Worm (Caenorhabditis elegans) whole organism, L1 larva: ENCODE measurements around the gene K03B4.6.

Experiments
- C16A3.4 ChIP-seq: fragments of 150-350 bp; optimal IDR thresholded peaks from 2 replicates; lab custom pipeline; 2014; ENCODE audit warnings: missing biosample characterization, missing genetic modification characterization
- alr-1 ChIP-seq: fragments of 200-800 bp; sonication (Bioruptor generic); optimal IDR thresholded peaks from 2 replicates; lab custom pipeline; 2018; ENCODE audit warnings: borderline replicate concordance, mild to moderate bottlenecking, missing genetic modification characterization, missing compliant biosample characterization
- aly-2 ChIP-seq: fragments of 150-350 bp; optimal IDR thresholded peaks from 2 replicates; lab custom pipeline; 2014; ENCODE audit warnings: missing biosample characterization, missing genetic modification characterization
- blmp-1 ChIP-seq: fragments of 150-350 bp; optimal IDR thresholded peaks from 2 replicates; lab custom pipeline; 2014; ENCODE audit warnings: missing biosample characterization, missing genetic modification characterization
- ceh-82 ChIP-seq, 3 experiments: fragments of 150-350 bp in 1 of 3; sonication (generic microtip) in 2 of 3; optimal IDR thresholded peaks; 2 replicates each; lab custom pipeline; 2014 to 2017; ENCODE audit warnings: missing biosample characterization in 3 of 3, missing genetic modification characterization in 3 of 3
- ceh-88 ChIP-seq: fragments of 200-800 bp; sonication (Bioruptor generic); IDR thresholded peaks from 2 replicates; pipeline ENCODE4 v1.3.6; 2022; ENCODE audit warnings: missing genetic modification characterization, missing compliant biosample characterization
- ceh-90 ChIP-seq: sonication (generic microtip); optimal IDR thresholded peaks from 2 replicates; lab custom pipeline; 2016; ENCODE audit warnings: missing genetic modification characterization, missing compliant biosample characterization
- dpl-1 ChIP-seq, 3 experiments: fragments of 150-350 bp in 2 of 3; sonication (generic microtip) in 1 of 3; optimal IDR thresholded peaks; 2 replicates each; lab custom pipeline; 2014 to 2017; ENCODE audit warnings: missing biosample characterization in 3 of 3, missing genetic modification characterization in 3 of 3, missing genetic modification reagents in 3 of 3
- dsc-1 ChIP-seq: sonication (generic microtip); optimal IDR thresholded peaks from 2 replicates; lab custom pipeline; 2016; ENCODE audit warnings: mild to moderate bottlenecking, missing genetic modification characterization, missing compliant biosample characterization
- efl-1 ChIP-seq, 4 experiments: fragments of 150-350 bp; optimal IDR thresholded peaks in 3 of 4; peaks in 1 of 4; 1 replicate in 1 of 4; 2 replicates in 3 of 4; lab custom pipeline; 2014; ENCODE audit warnings: missing biosample characterization in 2 of 4, missing genetic modification characterization in 2 of 4, missing genetic modification reagents in 2 of 4
- efl-3 ChIP-seq: fragments of 200-800 bp; sonication (Bioruptor generic); optimal IDR thresholded peaks from 2 replicates; lab custom pipeline; 2018; ENCODE audit warnings: mild to moderate bottlenecking, missing genetic modification characterization, missing compliant biosample characterization
- egl-13 ChIP-seq: sonication (generic microtip); optimal IDR thresholded peaks from 2 replicates; lab custom pipeline; 2016; ENCODE audit warnings: missing genotype, missing genetic modification reagents, missing genetic modification characterization, missing compliant biosample characterization
- elt-2 ChIP-seq: sonication (generic microtip); optimal IDR thresholded peaks from 2 replicates; lab custom pipeline; 2016; ENCODE audit warnings: missing genetic modification characterization, mild to moderate bottlenecking, inconsistent platforms, missing compliant biosample characterization, missing genetic modification reagents
- elt-3 ChIP-seq, 6 experiments: fragments of 150-350 bp in 1 of 6; sonication (generic microtip); optimal IDR thresholded peaks; 2 replicates each; lab custom pipeline; 2017 to 2018; ENCODE audit warnings: missing biosample characterization in 6 of 6, missing genetic modification characterization in 6 of 6, inconsistent platforms in 1 of 6
- ets-5 ChIP-seq: fragments of 200-800 bp; sonication (Bioruptor generic); IDR thresholded peaks from 2 replicates; pipeline ENCODE4 v1.3.6; 2022; ENCODE audit warnings: missing genetic modification characterization, missing compliant biosample characterization
- fos-1 ChIP-seq: fragments of 150-350 bp; optimal IDR thresholded peaks from 2 replicates; lab custom pipeline; 2014; ENCODE audit warnings: missing biosample characterization, missing genetic modification characterization
- grh-1 ChIP-seq: fragments of 200-800 bp; sonication (Bioruptor generic); IDR thresholded peaks from 2 replicates; pipeline ENCODE4 v1.3.6; 2022; ENCODE audit warnings: missing genetic modification reagents, missing genetic modification characterization, missing compliant biosample characterization
- hlh-17 ChIP-seq: fragments of 200-800 bp; sonication (Bioruptor generic); optimal IDR thresholded peaks from 2 replicates; lab custom pipeline; 2018; ENCODE audit warnings: missing genetic modification characterization, mild to moderate bottlenecking, missing compliant biosample characterization, moderate library complexity, borderline replicate concordance
- irx-1 ChIP-seq: sonication (generic microtip); optimal IDR thresholded peaks from 2 replicates; lab custom pipeline; 2016; ENCODE audit warnings: missing genetic modification characterization, missing compliant biosample characterization
- jun-1 ChIP-seq: fragments of 150-350 bp; optimal IDR thresholded peaks from 2 replicates; lab custom pipeline; 2014; ENCODE audit warnings: missing biosample characterization, missing genetic modification reagents, missing genetic modification characterization
- lin-14 ChIP-seq: fragments of 200-800 bp; sonication (Bioruptor generic); optimal IDR thresholded peaks from 2 replicates; lab custom pipeline; 2018; ENCODE audit warnings: mild to moderate bottlenecking, missing genetic modification characterization, moderate library complexity, missing compliant biosample characterization
- lin-35 ChIP-seq, 2 experiments: fragments of 150-350 bp; optimal IDR thresholded peaks; 2 replicates each; lab custom pipeline; 2014; ENCODE audit warnings: missing biosample characterization in 2 of 2, missing genetic modification characterization in 2 of 2, missing genetic modification reagents in 2 of 2
- lin-39 ChIP-seq: fragments of 150-350 bp; optimal IDR thresholded peaks from 2 replicates; lab custom pipeline; 2014; ENCODE audit warnings: missing biosample characterization, missing genetic modification reagents, missing genetic modification characterization
- lir-3 ChIP-seq: sonication (generic microtip); optimal IDR thresholded peaks from 2 replicates; lab custom pipeline; 2016; ENCODE audit warnings: mild to moderate bottlenecking, missing genetic modification characterization, moderate library complexity, missing compliant biosample characterization; ENCODE audit not compliant: poor library complexity
- mef-2 ChIP-seq: fragments of 150-350 bp; optimal IDR thresholded peaks from 2 replicates; lab custom pipeline; 2014; ENCODE audit warnings: missing biosample characterization, missing genetic modification characterization
- mep-1 ChIP-seq: fragments of 150-350 bp; optimal IDR thresholded peaks from 2 replicates; lab custom pipeline; 2014; ENCODE audit warnings: missing biosample characterization, missing genetic modification characterization
- nhr-12 ChIP-seq: sonication (generic microtip); optimal IDR thresholded peaks from 2 replicates; lab custom pipeline; 2017; ENCODE audit warnings: missing biosample characterization, missing genetic modification characterization
- nhr-19 ChIP-seq: fragments of 200-800 bp; sonication (Bioruptor generic); conservative IDR thresholded peaks from 2 replicates; pipeline ENCODE4 v1.3.6; 2022; ENCODE audit warnings: missing genetic modification characterization, missing compliant biosample characterization
- nhr-20 ChIP-seq: sonication (generic microtip); optimal IDR thresholded peaks from 2 replicates; lab custom pipeline; 2016; ENCODE audit warnings: mild to moderate bottlenecking, missing genetic modification characterization, missing compliant biosample characterization
- nhr-237 ChIP-seq: fragments of 150-350 bp; optimal IDR thresholded peaks from 2 replicates; lab custom pipeline; 2014; ENCODE audit warnings: missing biosample characterization, missing genetic modification characterization
- nhr-28 ChIP-seq: fragments of 150-350 bp; optimal IDR thresholded peaks from 2 replicates; lab custom pipeline; 2014; ENCODE audit warnings: missing biosample characterization, missing genetic modification characterization
- nhr-71 ChIP-seq: sonication (generic microtip); optimal IDR thresholded peaks from 2 replicates; lab custom pipeline; 2016; ENCODE audit warnings: mild to moderate bottlenecking, missing genetic modification characterization, moderate library complexity, missing compliant biosample characterization
- nhr-84 ChIP-seq: sonication (generic microtip); optimal IDR thresholded peaks from 2 replicates; lab custom pipeline; 2017; ENCODE audit warnings: missing biosample characterization, missing genetic modification characterization
- nhr-85 ChIP-seq: sonication (generic microtip); peaks from one replicate; lab custom pipeline; 2016; ENCODE audit warnings: missing genetic modification characterization, inconsistent platforms, missing compliant biosample characterization
- nhr-90 ChIP-seq: sonication (generic microtip); optimal IDR thresholded peaks from 2 replicates; lab custom pipeline; 2016; ENCODE audit warnings: mild to moderate bottlenecking, missing genetic modification characterization, missing compliant biosample characterization; ENCODE audit not compliant: poor library complexity
- pag-3 ChIP-seq: sonication (generic microtip); optimal IDR thresholded peaks from 2 replicates; lab custom pipeline; 2017; ENCODE audit warnings: missing genetic modification characterization, mild to moderate bottlenecking, missing compliant biosample characterization, antibody characterized with exemption, borderline replicate concordance; ENCODE audit not compliant: insufficient read depth
- pqm-1 ChIP-seq: sonication (generic microtip); optimal IDR thresholded peaks from 3 replicates; lab custom pipeline; 2017; ENCODE audit warnings: missing biosample characterization, missing genetic modification characterization
- rnt-1 ChIP-seq: sonication (generic microtip); optimal IDR thresholded peaks from 2 replicates; lab custom pipeline; 2016; ENCODE audit warnings: mild to moderate bottlenecking, missing genetic modification characterization, moderate library complexity, missing compliant biosample characterization
- skn-1 ChIP-seq: fragments of 150-350 bp; optimal IDR thresholded peaks from 2 replicates; lab custom pipeline; 2014; ENCODE audit warnings: missing biosample characterization, missing genetic modification characterization
- snu-23 ChIP-seq: sonication (generic microtip); optimal IDR thresholded peaks from 2 replicates; lab custom pipeline; 2016; ENCODE audit warnings: missing genetic modification characterization, missing compliant biosample characterization
- sox-4 ChIP-seq: sonication (generic microtip); optimal IDR thresholded peaks from 2 replicates; lab custom pipeline; 2016; ENCODE audit warnings: missing genetic modification characterization, missing compliant biosample characterization
- sup-37 ChIP-seq: fragments of 200-800 bp; sonication (Bioruptor generic); optimal IDR thresholded peaks from 2 replicates; lab custom pipeline; 2018; ENCODE audit warnings: mild to moderate bottlenecking, missing genetic modification characterization, missing compliant biosample characterization
- swsn-7 ChIP-seq: sonication (generic microtip); optimal IDR thresholded peaks from 2 replicates; lab custom pipeline; 2016; ENCODE audit warnings: missing genetic modification characterization, missing compliant biosample characterization
- tbx-2 ChIP-seq: sonication (generic microtip); optimal IDR thresholded peaks from 2 replicates; lab custom pipeline; 2016; ENCODE audit warnings: missing genetic modification characterization, missing compliant biosample characterization
- tlp-1 ChIP-seq: fragments of 150-350 bp; optimal IDR thresholded peaks from 2 replicates; lab custom pipeline; 2014; ENCODE audit warnings: missing biosample characterization, missing genetic modification characterization
- unc-130 ChIP-seq: fragments of 150-350 bp; optimal IDR thresholded peaks from 2 replicates; lab custom pipeline; 2017; ENCODE audit warnings: missing biosample characterization, missing genetic modification characterization, inconsistent platforms
- unc-62 ChIP-seq: fragments of 150-350 bp; optimal IDR thresholded peaks from 2 replicates; lab custom pipeline; 2014; ENCODE audit warnings: missing biosample characterization, missing genetic modification reagents, missing genetic modification characterization
- vab-15 ChIP-seq: sonication (generic microtip); optimal IDR thresholded peaks from 2 replicates; lab custom pipeline; 2017; ENCODE audit warnings: missing genotype, mild to moderate bottlenecking, missing genetic modification characterization, missing compliant biosample characterization
- xbp-1 ChIP-seq: sonication (generic microtip); optimal IDR thresholded peaks from 2 replicates; lab custom pipeline; 2016; ENCODE audit warnings: missing genetic modification characterization, missing compliant biosample characterization
- zip-4 ChIP-seq: fragments of 200-800 bp; sonication (Bioruptor generic); optimal IDR thresholded peaks from 2 replicates; lab custom pipeline; 2018; ENCODE audit warnings: mild to moderate bottlenecking, missing genetic modification characterization, moderate library complexity, missing compliant biosample characterization

The K03B4.6 gene

DNA sequence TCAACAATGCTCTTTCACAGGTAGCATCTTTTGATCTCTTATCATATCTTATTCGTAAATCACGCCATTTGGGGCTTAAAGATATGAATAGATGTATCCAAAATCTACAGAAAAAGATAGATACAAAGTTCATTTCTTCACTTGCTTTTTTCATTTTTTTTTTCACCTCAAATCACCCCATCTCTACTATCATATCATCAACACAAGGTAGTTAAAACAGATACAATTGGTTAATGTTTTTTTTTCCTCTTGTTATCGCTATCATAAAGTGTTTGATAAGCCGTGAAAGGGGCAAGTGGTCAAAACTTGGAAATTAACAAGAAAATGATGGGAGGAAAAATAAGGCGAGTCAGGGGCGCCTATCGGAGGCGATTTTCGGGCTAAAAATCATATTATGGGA, 45.7 kb downstream of the K03B4.6 start:
- TF ChIP-seq efl-1 (optimal IDR thresholded peaks at IDR 0.05; lab: Kevin White, UChicago) (no peak), efl-1 (GFP tag; optimal IDR thresholded peaks at IDR 0.05 in 1 of 2; lab: Kevin White, UChicago) (peak in 1 of 2 experiments; percentile 6), elt-3 (tag; optimal IDR thresholded peaks at IDR 0.05; lab: Kevin White, UChicago) (peak in 5 of 6 experiments; percentile 91 to 97 (median 96)), elt-2 (tag; lab: Kevin White, UChicago) (peak; percentile 23), lin-14 (peak; percentile 48), nhr-20 (peak; percentile 22), unc-130 (tag; lab: Kevin White, UChicago) (no peak), mep-1 (tag; lab: Kevin White, UChicago) (peak; percentile 24), pqm-1 (tag; lab: Kevin White, UChicago) (peak; percentile 38), nhr-85 (tag; lab: Kevin White, UChicago) (peak; percentile 53), blmp-1 (peak; percentile 46), nhr-237 (tag; lab: Kevin White, UChicago) (no peak), sup-37 (no peak), nhr-71 (tag; lab: Kevin White, UChicago) (peak; percentile 17)

DNA sequence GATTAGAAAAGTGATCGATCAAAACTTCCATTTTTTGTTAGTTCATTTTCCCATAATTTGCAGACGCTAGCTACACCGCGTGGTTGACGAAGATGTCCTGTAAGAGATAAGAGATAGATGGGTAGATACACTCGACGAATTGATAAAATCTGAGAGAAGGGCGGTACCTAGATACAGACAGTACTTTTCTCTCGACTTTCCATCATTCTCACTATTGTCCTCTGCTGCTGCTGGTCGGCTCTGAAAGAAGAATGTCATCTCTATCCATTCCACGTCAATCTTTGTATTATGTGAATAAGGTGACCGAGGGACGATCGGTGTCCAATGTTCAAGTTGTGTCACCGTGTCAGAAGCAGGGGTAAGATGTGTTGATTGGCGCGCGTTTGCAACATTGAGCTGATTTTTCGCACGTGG, 47.5 kb downstream of the K03B4.6 start, which contains the start of gene pmt-2:
Gene pmt-2, plus strand, starts transcription at position 64 of the 414 bp plus-strand sequence.
- TF ChIP-seq lin-39: no peak
- no peak for TF ChIP-seq dsc-1 (tag; lab: Kevin White, UChicago)
- no peak for TF ChIP-seq lir-3 (tag; lab: Kevin White, UChicago)
- TF ChIP-seq swsn-7 (tag; lab: Kevin White, UChicago): no peak
- TF ChIP-seq nhr-12 (tag; lab: Kevin White, UChicago): no peak
- no peak for TF ChIP-seq unc-62 (GFP tag; lab: Kevin White, UChicago)
- TF ChIP-seq tbx-2 (tag; lab: Kevin White, UChicago): no peak
- no peak for TF ChIP-seq fos-1 (tag; lab: Kevin White, UChicago)
- TF ChIP-seq nhr-19 (GFP tag; lab: Robert Waterston, UW): no peak
- TF ChIP-seq sox-4: no peak
- no peak for TF ChIP-seq efl-1 (optimal IDR thresholded peaks at IDR 0.05; lab: Kevin White, UChicago)
- no peak for TF ChIP-seq efl-1 (GFP tag; optimal IDR thresholded peaks at IDR 0.05 in 1 of 2; lab: Kevin White, UChicago)
- no peak for TF ChIP-seq irx-1
- no peak for TF ChIP-seq hlh-17 (GFP tag; lab: Kevin White, UChicago)
- TF ChIP-seq lin-35 (GFP tag; optimal IDR thresholded peaks at IDR 0.05; lab: Kevin White, UChicago): peak in 1 of 2 experiments; percentile 5
- no peak for TF ChIP-seq pag-3 (tag; lab: Kevin White, UChicago)
- no peak for TF ChIP-seq mef-2
- no peak for TF ChIP-seq unc-130 (tag; lab: Kevin White, UChicago)
- TF ChIP-seq egl-13 (tag; lab: Kevin White, UChicago): no peak
- no peak for TF ChIP-seq nhr-28 (tag; lab: Kevin White, UChicago)
- no peak for TF ChIP-seq vab-15 (tag; lab: Kevin White, UChicago)
- TF ChIP-seq rnt-1: peak; percentile 1
- TF ChIP-seq zip-4 (GFP tag; lab: Kevin White, UChicago): no peak
- TF ChIP-seq alr-1: no peak
- TF ChIP-seq tlp-1 (tag; lab: Kevin White, UChicago): no peak
- peak in 1 of 3 experiments; percentile 9 for TF ChIP-seq dpl-1 (GFP tag; optimal IDR thresholded peaks at IDR 0.05; lab: Kevin White, UChicago)
- TF ChIP-seq nhr-84: no peak
- peak in 1 of 3 experiments; percentile 4 for TF ChIP-seq ceh-82 (tag; optimal IDR thresholded peaks at IDR 0.05; lab: Kevin White, UChicago)
- TF ChIP-seq ets-5 (GFP tag; lab: Robert Waterston, UW): no peak
- TF ChIP-seq pqm-1 (tag; lab: Kevin White, UChicago): no peak
- peak; percentile 90 for TF ChIP-seq blmp-1
- TF ChIP-seq snu-23: peak; percentile 54
- TF ChIP-seq nhr-90: peak; percentile 37
- no peak for TF ChIP-seq ceh-88 (GFP tag; lab: Robert Waterston, UW)
- no peak for TF ChIP-seq jun-1
- no peak for TF ChIP-seq xbp-1 (tag; lab: Kevin White, UChicago)
- no peak for TF ChIP-seq grh-1 (GFP tag; lab: Robert Waterston, UW)
- TF ChIP-seq ceh-90 (tag; lab: Kevin White, UChicago): no peak
- no peak for TF ChIP-seq skn-1
- peak; percentile 68 for TF ChIP-seq nhr-71 (tag; lab: Kevin White, UChicago)
- no peak for TF ChIP-seq C16A3.4 (tag; lab: Kevin White, UChicago)
- no peak for TF ChIP-seq aly-2
- TF ChIP-seq efl-3 (GFP tag; lab: Kevin White, UChicago): no peak
